Worm (Caenorhabditis elegans) whole organism, L4 larva: ENCODE measurements around the gene ZK1127.13.

Experiments used
- F10B5.3 ChIP-seq: sonication (generic microtip); optimal IDR thresholded peaks from 2 replicates; lab custom pipeline; 2016; ENCODE audit warnings: mild to moderate bottlenecking, missing genetic modification characterization, missing compliant biosample characterization
- ces-1 ChIP-seq: fragments of 150-350 bp; sonication (generic microtip); optimal IDR thresholded peaks from 4 replicates; lab custom pipeline; 2014; ENCODE audit warnings: missing biosample characterization, missing genetic modification reagents, missing genetic modification characterization
- ctbp-1 ChIP-seq: fragments of 200-800 bp; sonication (Bioruptor generic); IDR thresholded peaks from 2 replicates; pipeline ENCODE4 v1.3.6; 2022; ENCODE audit warnings: missing genetic modification reagents, missing genetic modification characterization, missing compliant biosample characterization
- egl-43 ChIP-seq: fragments of 200-800 bp; sonication (Bioruptor generic); IDR thresholded peaks from 2 replicates; pipeline ENCODE4 v1.3.6; 2022; ENCODE audit warnings: missing genetic modification reagents, missing genetic modification characterization, missing compliant biosample characterization
- lin-15B ChIP-seq: fragments of 150-350 bp; sonication (generic microtip); optimal IDR thresholded peaks from 3 replicates; lab custom pipeline; 2014; ENCODE audit warnings: missing biosample characterization, missing genetic modification characterization
- lin-39 ChIP-seq: fragments of 150-350 bp; optimal IDR thresholded peaks from 2 replicates; lab custom pipeline; 2014; ENCODE audit warnings: missing biosample characterization, missing genetic modification reagents, missing genetic modification characterization
- pha-4 ChIP-seq, 2 experiments: fragments of 150-350 bp in 1 of 2; fragments of 200-800 bp in 1 of 2; sonication (Bioruptor generic) in 1 of 2; IDR thresholded peaks in 1 of 2; optimal IDR thresholded peaks in 1 of 2; 2 replicates each; pipeline versions ENCODE4 v1.3.6 to Lab custom; 2014 to 2022; ENCODE audit warnings: missing genetic modification characterization in 2 of 2, missing genetic modification reagents in 2 of 2, missing biosample characterization in 1 of 2, missing compliant biosample characterization in 1 of 2
- saeg-2 ChIP-seq: fragments of 200-800 bp; sonication (Bioruptor generic); IDR thresholded peaks from 2 replicates; pipeline ENCODE4 v1.3.6; 2022; ENCODE audit warnings: missing genetic modification reagents, missing genetic modification characterization, missing compliant biosample characterization
- snpc-1.2 ChIP-seq: fragments of 200-800 bp; sonication (Bioruptor generic); IDR thresholded peaks from 2 replicates; pipeline ENCODE4 v1.3.6; 2022; ENCODE audit warnings: missing genetic modification reagents, missing genetic modification characterization, missing compliant biosample characterization
- unc-130 ChIP-seq: sonication (generic microtip); optimal IDR thresholded peaks from 2 replicates; lab custom pipeline; 2016; ENCODE audit warnings: missing genetic modification reagents, missing genetic modification characterization, missing compliant biosample characterization
- unc-39 ChIP-seq: sonication (generic microtip); optimal IDR thresholded peaks from 2 replicates; lab custom pipeline; 2017; ENCODE audit warnings: missing biosample characterization, missing genetic modification characterization
- unc-62 ChIP-seq, 3 experiments: fragments of 150-350 bp in 1 of 3; sonication (generic microtip); optimal IDR thresholded peaks in 2 of 3; peaks in 1 of 3; 1 replicate in 1 of 3; 2 replicates in 2 of 3; lab custom pipeline; 2014 to 2017; ENCODE audit warnings: missing biosample characterization in 3 of 3, missing genetic modification characterization in 3 of 3, missing genetic modification reagents in 3 of 3, missing genotype in 1 of 3

DNA sequence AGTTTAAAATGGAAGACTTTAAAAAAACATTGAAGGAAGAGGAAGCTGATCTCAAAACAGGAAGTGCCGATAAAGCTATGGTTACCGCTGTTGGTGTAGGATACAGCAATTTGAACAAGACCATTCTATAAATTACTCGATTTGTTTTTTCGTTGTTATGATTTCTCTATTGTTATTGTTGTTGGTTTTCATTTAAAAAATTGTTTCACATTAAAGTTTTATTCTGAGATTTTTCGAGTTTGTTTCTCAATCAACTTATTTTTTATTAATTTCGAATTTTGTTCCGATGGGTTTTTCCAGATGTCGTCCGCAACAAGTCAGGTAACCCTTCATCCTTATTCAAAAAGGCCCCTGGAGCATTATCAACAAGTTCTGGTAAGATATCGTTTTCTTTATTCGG lies 1.3 kb upstream of the ZK1127.13 start, which contains the start of gene ZK1127.12:
- TF ChIP-seq unc-130 (GFP tag; lab: Kevin White, UChicago) (no peak), lin-39 (no peak), ctbp-1 (GFP tag; lab: Robert Waterston, UW) (no peak), unc-62 (GFP tag; optimal IDR thresholded peaks at IDR 0.05 in 1 of 2; lab: Kevin White, UChicago) (no peak), unc-62 (tag; optimal IDR thresholded peaks at IDR 0.05; lab: Kevin White, UChicago) (no peak), egl-43 (GFP tag; lab: Robert Waterston, UW) (no peak), snpc-1.2 (GFP tag; lab: Robert Waterston, UW) (no peak), ces-1 (GFP tag; lab: Kevin White, UChicago) (no peak), pha-4 (GFP tag; IDR thresholded peaks at IDR 0.05; lab: Robert Waterston, UW) (no peak), pha-4 (tag; optimal IDR thresholded peaks at IDR 0.05; lab: Kevin White, UChicago) (no peak), saeg-2 (no peak), unc-39 (tag; lab: Kevin White, UChicago) (no peak), lin-15B (no peak), F10B5.3 (no peak)
